Worm (Caenorhabditis elegans): ENCODE measurements around the gene R74.8.

DNA sequence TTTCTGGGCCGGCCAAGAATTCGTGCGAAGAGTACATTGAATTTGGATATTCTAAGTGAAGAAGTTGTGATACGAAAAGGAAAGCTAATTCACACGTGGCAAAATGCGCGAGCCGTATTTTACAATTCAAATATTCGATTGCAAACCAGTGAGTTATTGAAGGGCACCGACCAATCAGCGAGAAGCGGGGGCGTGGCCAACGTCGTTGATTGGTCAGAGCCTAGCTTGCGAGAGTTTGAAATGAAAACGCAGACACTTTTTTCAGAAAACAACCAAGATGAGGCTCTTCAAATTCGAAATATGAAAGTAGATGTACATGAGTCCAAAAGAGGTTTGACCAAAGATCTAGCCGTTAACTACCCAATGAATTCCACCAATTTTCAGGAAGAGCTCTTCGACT lies 4.6 kb downstream of the R74.8 start:
- TF ChIP-seq nhr-71 (tag; optimal IDR thresholded peaks at IDR 0.05) (no peak), lir-3 (tag; optimal IDR thresholded peaks at IDR 0.05; ENCODE audit: poor library complexity) (no peak), nhr-12 (tag; optimal IDR thresholded peaks at IDR 0.05) (no peak), tbx-2 (tag; optimal IDR thresholded peaks at IDR 0.05) (no peak), swsn-7 (tag; optimal IDR thresholded peaks at IDR 0.05) (no peak), hpl-2 (GFP tag; optimal IDR thresholded peaks at IDR 0.05) (no peak), unc-130 (tag; optimal IDR thresholded peaks at IDR 0.05) (no peak)
